Worm (Caenorhabditis elegans): ENCODE data around the gene ZK892.6.

ZK892.6 gene

DNA sequence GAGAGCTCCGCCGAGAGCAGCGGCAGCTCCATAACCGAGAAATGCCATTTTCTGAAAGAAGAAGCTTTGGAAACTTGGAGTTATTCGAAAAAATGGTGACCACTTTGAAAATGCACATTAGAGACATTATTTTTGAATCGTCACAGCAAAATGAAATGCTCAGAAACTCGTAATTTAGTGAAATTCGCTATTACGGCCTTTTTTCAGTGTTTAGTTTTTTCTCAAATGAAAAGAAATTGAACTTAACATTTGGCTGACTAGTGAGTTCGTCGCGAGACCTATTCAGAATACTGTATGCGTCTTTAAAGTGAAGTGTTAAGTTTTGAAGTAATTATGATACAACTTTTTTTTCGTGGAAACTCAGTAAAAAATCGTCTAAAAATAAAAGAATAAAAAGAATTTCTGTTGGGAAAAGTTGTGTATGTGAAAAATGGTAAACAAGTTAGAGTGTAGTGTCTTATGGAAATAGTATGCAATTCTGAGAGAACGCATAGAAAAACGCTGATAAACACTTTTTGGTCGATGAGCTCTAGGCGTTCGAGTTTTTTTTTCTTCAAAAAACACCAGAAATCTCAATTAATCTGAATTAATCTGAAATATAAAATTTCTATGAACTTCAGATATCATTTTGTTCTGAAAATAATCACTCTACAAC, 9.4 kb downstream of the ZK892.6 start, which contains the start of gene R53.5:
Gene R53.5 (minus strand): TSS at position 51 of the 655 bp plus-strand sequence.
- TF ChIP-seq dao-5 (tag; optimal IDR thresholded peaks at IDR 0.05) = no peak
- no peak for TF ChIP-seq him-1 (tag; optimal IDR thresholded peaks at IDR 0.05)
- TF ChIP-seq W03F9.2 (tag; optimal IDR thresholded peaks at IDR 0.05) = no peak

DNA sequence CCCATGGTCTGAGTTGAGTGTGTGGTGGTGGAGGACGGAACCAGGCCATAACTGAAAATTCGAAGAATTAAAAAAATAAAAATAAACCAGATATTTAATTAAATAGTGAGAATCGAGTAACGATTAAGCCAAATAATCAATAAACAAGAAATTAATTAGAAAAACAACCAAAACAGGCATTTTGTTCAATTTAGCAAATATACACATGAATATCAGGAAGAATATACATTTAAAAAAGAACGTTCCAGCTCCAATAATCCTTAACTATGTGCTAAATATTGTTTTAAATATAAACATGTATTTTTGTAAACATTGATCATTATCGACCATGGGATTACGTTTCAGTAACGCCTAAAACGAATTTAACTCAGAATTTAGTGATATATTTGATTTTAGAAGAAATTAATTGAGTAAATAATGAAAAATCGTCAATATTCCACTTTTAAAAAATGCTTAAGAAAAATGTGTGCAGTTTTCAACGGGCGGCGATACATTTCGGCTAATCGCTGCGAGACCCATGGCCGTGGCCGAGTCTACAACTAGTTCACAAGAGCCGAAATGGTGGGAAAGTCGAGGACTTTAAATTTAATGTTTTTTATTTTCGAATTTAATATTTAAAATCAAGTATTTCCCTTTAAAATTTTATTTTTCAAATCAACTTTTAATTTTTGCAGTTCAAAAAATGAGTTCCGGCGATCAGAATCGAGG, 11.8 kb downstream of the ZK892.6 start, which contains the start of the genes R53.4 and psf-1:
Gene R53.4 (minus strand): TSS at position 51 of the 708 bp plus-strand sequence.
Gene psf-1 (plus strand): TSS at position 675 of the 708 bp plus-strand sequence.
- TF ChIP-seq him-1 (tag; optimal IDR thresholded peaks at IDR 0.05) (peak; percentile 43), dao-5 (tag; optimal IDR thresholded peaks at IDR 0.05) (no peak), W03F9.2 (tag; optimal IDR thresholded peaks at IDR 0.05) (peak; percentile 75)

DNA sequence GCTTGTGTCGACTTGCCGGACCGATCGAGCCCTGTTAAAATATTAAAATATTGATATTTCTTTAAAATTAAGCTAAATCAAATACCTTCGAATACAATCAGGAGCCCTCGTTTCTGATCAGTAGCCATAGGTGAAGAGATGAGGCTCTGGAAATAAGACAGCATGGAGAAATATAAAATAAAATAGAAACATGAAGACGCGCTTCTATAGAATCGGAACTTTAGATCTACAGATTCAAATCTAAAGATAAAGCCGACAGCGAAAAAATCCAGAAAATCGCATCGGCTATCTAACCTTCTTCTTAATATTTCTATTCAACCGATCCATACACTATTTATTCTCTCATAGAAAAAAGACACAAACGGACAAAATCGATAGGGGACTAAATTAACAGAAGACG, 13.0 kb downstream of the ZK892.6 start, which contains the start of gene dtmk-1:
Gene dtmk-1 (minus strand): TSS at position 146 of the 400 bp plus-strand sequence.
- TF ChIP-seq dao-5 (tag; optimal IDR thresholded peaks at IDR 0.05) = no peak
- no peak for TF ChIP-seq him-1 (tag; optimal IDR thresholded peaks at IDR 0.05)
- no peak for TF ChIP-seq W03F9.2 (tag; optimal IDR thresholded peaks at IDR 0.05)

DNA sequence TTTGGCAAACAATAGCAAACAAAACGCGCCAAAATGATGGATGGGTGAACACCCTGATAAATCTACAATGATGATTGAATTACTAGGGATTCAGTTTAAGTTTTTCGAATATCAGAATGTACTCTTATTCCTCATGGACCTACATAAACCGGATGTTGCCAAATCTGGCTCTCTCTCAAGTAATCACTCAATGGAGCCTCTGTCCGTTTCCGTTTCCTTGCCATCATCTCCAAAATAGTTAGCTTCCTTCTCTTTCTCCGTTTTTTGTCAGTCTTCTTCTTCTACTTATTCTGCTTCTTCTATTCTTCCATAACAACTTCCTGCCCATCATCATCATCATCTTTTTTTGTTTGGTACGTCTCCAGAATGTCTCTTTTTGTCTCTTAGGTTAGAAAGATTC, 14.6 kb downstream of the ZK892.6 start:
- TF ChIP-seq W03F9.2 (tag; optimal IDR thresholded peaks at IDR 0.05) = no peak
- TF ChIP-seq him-1 (tag; optimal IDR thresholded peaks at IDR 0.05) = no peak
- no peak for TF ChIP-seq dao-5 (tag; optimal IDR thresholded peaks at IDR 0.05)

DNA sequence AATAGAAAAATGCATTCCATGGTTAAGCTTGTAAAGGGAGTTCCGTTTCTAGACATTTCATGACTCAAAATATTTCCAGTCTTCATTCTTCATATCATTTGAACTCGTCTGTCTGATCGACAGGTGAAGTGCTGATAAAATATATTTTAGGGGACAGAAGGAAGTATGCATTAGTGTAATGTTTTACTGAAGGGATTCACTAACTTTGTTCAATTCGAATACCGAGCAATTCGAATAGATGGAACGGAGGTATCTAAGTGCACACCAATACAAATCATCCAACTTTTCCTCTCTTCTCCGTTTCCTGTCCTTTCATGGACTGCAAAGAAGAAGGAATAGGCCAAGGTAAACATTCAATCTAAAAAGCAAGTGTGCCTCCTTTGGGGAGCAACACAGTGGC, 16.1 kb downstream of the ZK892.6 start:
- no peak for TF ChIP-seq dao-5 (tag; optimal IDR thresholded peaks at IDR 0.05)
- no peak for TF ChIP-seq him-1 (tag; optimal IDR thresholded peaks at IDR 0.05)
- no peak for TF ChIP-seq W03F9.2 (tag; optimal IDR thresholded peaks at IDR 0.05)

DNA sequence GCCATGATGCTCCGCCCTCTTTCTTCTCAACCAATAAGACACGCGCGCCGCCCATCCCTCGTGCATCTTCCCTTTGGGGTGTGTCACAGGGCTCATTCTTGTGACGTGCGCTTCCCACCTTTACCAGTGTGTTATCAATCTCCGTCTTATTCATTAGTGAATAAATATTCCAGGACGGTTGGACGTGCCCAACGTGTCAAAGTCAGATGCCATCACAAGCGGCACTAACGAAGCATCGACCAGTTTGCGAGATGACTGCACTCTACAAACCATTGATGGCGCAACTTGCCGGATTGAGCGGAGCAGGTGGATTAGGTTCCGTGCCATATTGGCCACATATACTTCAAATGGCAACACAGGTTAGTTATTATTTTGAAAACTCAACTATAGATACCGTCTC, 19.8 kb downstream of the ZK892.6 start:
- no peak for TF ChIP-seq dao-5 (tag; optimal IDR thresholded peaks at IDR 0.05)
- TF ChIP-seq W03F9.2 (tag; optimal IDR thresholded peaks at IDR 0.05) = no peak
- TF ChIP-seq him-1 (tag; optimal IDR thresholded peaks at IDR 0.05) = no peak

DNA sequence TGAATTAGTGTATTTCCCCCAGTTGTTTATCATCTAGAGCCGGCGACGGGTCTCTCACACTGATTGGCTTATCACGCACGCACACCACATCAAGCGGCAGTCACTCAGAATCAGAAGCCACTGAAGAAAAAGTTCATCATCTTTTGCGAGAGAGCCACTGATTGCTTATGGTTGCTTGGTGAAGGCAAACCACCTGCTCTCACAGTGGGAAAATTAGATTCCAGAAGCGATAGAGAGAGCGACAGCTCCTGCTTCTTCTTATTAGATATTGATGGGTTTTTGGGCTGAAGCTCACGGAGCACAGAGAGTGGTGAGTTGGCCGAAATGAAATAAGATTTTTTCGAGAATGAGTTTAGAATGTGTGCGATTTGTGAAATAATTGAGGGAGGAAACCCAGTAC, 23.8 kb downstream of the ZK892.6 start:
- no peak for TF ChIP-seq W03F9.2 (tag; optimal IDR thresholded peaks at IDR 0.05)

DNA sequence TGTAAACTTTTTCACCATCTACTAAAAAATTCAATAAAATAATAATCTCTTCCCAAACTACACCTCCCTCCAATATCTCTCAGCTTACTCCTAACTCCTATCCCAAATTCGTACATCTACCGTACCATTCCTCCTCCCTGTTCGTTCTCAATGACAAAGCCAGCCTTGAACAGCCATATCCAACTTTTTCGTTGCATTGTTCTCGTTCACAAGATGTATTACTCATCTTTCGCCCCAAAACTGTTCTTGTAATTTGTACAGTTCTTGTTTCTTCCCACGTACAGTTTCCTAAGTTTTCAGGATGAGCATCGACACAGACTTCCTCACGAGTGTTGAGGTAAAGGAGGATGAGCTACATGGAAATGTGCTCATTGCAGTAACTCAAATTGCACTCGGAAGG, 25.0 kb downstream of the ZK892.6 start, which contains the start of gene egl-43:
Gene egl-43 (plus strand): TSS at position 301 of the 400 bp plus-strand sequence.
- TF ChIP-seq dao-5 (tag; optimal IDR thresholded peaks at IDR 0.05) = no peak
- no peak for TF ChIP-seq him-1 (tag; optimal IDR thresholded peaks at IDR 0.05)
- TF ChIP-seq W03F9.2 (tag; optimal IDR thresholded peaks at IDR 0.05) = no peak

DNA sequence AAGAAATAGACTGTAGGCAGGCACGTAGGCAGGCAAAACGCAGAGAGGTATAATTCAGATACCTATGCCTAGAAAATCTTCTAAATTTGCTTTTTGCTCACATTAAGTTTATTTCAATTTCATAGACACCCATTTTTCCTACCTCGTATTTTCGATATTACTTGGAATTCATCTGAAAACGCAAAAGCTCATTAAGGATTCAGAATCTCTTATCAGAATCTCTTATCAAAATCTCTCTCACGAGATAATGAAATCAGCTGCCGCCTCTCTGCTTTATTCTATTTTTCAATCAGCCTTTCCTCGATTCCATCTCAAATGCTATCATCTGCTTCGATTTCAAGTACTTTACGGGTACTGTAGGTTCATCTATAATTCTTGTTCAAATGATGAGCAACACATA, 28.1 kb downstream of the ZK892.6 start:
- TF ChIP-seq dao-5 (tag; optimal IDR thresholded peaks at IDR 0.05) (no peak), W03F9.2 (tag; optimal IDR thresholded peaks at IDR 0.05) (no peak)

DNA sequence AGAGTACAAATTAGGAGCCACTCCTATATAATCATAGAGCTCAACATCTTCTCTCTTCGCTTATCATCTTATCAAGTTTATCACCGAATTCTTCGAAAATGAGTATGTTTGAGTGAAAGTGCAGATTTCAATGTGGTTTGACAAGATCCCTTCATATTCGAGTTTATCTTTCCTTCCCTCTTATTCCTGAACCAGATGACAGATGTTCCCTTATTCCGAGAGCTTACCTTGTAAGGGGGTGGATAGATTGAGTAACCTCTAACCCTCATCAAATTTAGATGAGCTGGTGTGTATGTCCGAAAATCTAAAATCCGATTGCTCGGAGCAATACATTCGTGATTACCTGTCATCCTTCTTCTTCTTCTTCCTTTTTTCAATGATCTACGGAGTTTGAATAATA, 31.3 kb downstream of the ZK892.6 start:
- TF ChIP-seq dao-5 (tag; optimal IDR thresholded peaks at IDR 0.05) = no peak
- TF ChIP-seq him-1 (tag; optimal IDR thresholded peaks at IDR 0.05) = no peak
- no peak for TF ChIP-seq W03F9.2 (tag; optimal IDR thresholded peaks at IDR 0.05)

DNA sequence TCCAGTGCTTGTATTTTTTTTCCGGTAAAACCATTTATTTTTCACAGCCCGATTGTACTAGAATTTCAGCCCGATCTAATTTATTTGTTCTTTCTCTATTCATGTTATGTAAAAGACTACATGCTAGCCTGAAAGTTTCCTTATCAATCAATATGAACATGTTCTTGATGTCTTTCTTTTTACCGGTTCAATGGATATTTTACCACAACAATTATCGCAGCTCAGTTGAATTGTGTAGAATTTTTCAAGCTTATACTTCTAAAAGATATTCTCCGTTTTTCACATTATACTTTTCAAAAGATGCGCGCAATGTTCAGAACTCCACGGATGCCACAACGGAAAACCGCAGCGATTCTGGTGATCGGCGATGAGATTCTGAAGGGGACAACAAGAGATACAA, 36.1 kb downstream of the ZK892.6 start, which contains the start of gene flad-1:
Gene flad-1 (plus strand): TSS at position 301 of the 400 bp plus-strand sequence.
- TF ChIP-seq W03F9.2 (tag; optimal IDR thresholded peaks at IDR 0.05) (no peak), him-1 (tag; optimal IDR thresholded peaks at IDR 0.05) (no peak), dao-5 (tag; optimal IDR thresholded peaks at IDR 0.05) (no peak)

DNA sequence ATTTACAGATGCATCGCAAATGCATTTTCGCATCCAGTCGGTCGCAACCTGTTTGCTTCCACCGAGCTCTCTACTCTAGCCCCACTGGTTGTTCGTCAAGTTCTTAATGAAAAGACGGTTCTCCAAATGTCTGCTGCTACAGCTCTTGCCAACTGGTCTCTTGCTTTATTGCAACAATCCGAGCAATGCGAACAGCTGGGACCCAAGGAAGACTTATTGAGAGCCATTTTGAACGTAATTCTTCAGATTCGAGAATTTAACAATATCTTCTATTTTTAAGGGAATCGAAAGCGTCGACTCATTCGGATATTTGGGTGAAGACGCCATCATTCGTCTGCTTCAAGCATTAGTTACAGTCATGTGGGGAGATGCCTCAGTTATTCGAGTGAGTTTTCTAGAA, 36.7 kb downstream of the ZK892.6 start:
- TF ChIP-seq W03F9.2 (tag; optimal IDR thresholded peaks at IDR 0.05) (no peak), dao-5 (tag; optimal IDR thresholded peaks at IDR 0.05) (no peak), him-1 (tag; optimal IDR thresholded peaks at IDR 0.05) (no peak)

DNA sequence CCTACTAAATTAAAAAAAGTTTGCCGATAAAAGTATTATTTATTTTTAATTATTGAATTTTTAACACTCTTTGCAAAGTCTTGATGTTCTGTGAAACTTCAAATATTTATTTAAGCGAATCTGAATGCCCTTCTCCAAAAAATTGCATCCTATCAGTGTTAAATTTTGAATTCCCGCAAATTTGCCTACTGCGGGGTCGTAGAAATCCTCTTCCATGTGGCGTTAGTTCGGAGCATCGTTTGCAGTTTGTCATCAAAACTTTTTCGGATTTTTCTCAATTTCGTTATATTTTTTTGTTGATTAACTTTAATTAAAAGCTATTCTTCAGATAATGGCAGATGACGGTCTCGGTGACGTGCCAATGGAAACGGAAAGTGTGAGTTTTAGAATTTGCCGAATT, 39.5 kb downstream of the ZK892.6 start, which contains the start of gene ufd-3:
Gene ufd-3 (plus strand): TSS at position 324 of the 400 bp plus-strand sequence.
- no peak for TF ChIP-seq dao-5 (tag; optimal IDR thresholded peaks at IDR 0.05)
- peak; percentile 42 for TF ChIP-seq him-1 (tag; optimal IDR thresholded peaks at IDR 0.05)

DNA sequence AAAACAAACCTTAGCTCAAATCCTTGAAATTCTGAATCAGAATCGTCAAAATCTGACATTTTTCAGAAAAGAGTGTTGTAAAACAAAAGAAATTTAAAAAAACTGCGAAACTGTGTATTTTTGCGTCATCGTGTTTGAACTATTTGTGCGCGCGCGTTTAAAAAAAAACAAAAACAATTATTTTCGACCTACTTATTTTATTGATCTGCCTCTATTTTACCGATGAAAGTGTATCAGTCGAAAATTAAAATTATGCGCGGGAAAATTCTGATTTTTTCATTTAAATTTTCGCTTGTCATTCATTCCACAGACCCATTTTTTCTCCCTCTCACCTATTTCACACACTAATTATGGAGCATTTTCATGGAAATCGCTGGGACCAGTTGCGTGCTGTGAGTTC, 41.0 kb downstream of the ZK892.6 start, which contains the start of the genes C05C10.7 and C05C10.5:
Gene C05C10.7 (minus strand): TSS at position 95 of the 400 bp plus-strand sequence.
Gene C05C10.5 (plus strand): TSS at position 164 of the 400 bp plus-strand sequence.
- TF ChIP-seq him-1 (tag; optimal IDR thresholded peaks at IDR 0.05) (no peak), dao-5 (tag; optimal IDR thresholded peaks at IDR 0.05) (no peak), W03F9.2 (tag; optimal IDR thresholded peaks at IDR 0.05) (no peak)

Data from whole organism, L4/young adult.